Worm (Caenorhabditis elegans) whole organism, L2 larva: ENCODE data around the gene stn-2.

Experiments
- zag-1 ChIP-seq: fragments of 150-350 bp; optimal IDR thresholded peaks from 2 replicates; lab custom pipeline; 2014; ENCODE audit warnings: missing biosample characterization, missing genetic modification characterization
- ztf-11 ChIP-seq: sonication (generic microtip); optimal IDR thresholded peaks from 2 replicates; lab custom pipeline; 2017; ENCODE audit warnings: missing biosample characterization, missing genetic modification characterization

DNA sequence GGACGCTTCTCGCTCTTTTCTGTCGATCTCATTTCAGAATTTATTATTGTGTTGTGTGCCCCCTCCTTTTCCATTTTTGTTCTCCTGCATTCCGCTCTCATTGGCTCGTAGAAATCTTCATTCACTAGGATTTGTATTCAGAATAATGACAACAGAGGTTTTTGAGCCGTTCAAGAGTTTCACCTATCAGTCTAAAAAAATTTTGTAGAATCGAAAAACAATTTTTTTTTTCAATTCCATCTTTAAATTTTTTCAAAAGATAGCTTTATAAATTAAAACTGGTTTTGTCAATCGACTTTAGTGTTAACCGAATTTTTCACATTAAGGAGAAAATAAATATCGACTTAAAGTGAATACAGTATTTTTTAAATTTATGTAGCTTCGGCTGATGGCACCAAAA, 30.2 kb upstream of the stn-2 start, which contains the start of gene K09F5.4:
- TF ChIP-seq ztf-11 (tag; lab: Kevin White, UChicago) (no peak), zag-1 (tag; lab: Kevin White, UChicago) (no peak)
